Fruit fly (Drosophila melanogaster): ENCODE data around the gene Pi4KIIIalpha.

Gene Pi4KIIIalpha

DNA sequence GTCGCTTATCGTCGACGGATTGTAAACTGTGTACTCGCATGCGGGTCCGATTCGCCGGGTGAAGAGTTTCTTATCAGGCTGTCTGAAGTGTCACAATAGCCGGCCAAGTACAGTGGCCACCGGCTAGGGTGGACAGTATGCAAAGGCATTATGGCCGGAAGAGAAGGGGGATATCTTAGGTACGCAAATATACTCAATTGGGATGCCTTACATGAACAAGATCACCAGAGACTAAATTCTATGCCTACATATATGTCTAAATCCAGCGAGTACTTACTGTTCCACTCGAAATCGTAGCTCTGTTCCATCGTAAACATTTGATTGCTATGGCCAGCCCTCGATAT lies 30.9 kb upstream of the Pi4KIIIalpha start (continued):
- TF ChIP-seq Abd-B (GFP tag; optimal IDR thresholded peaks at IDR 0.05) (peak; percentile 82), Opbp (GFP tag; IDR thresholded peaks at IDR 0.05; ENCODE audit: partially characterized antibody) (no peak), CG4617 (GFP tag; optimal IDR thresholded peaks at IDR 0.05; ENCODE audit: borderline replicate concordance) (peak; percentile 63), Hr3 (GFP tag; optimal IDR thresholded peaks at IDR 0.05) (peak; percentile 84), Sry-δ (GFP tag; optimal IDR thresholded peaks at IDR 0.05) (peak; percentile 61), sob (GFP tag; IDR thresholded peaks at IDR 0.05) (peak; percentile 97), lola (GFP tag; optimal IDR thresholded peaks at IDR 0.05) (peak in 1 of 3 experiments; percentile 54), CG13424 (tag; optimal IDR thresholded peaks at IDR 0.05) (peak; percentile 86), CG2712 (tag; optimal IDR thresholded peaks at IDR 0.05) (peak; percentile 82), D19B (GFP tag; optimal IDR thresholded peaks at IDR 0.05) (peak; percentile 85), da (GFP tag; optimal IDR thresholded peaks at IDR 0.05) (peak; percentile 66), CG4424 (GFP tag; optimal IDR thresholded peaks at IDR 0.05) (peak; percentile 84), Sry-β (GFP tag; optimal IDR thresholded peaks at IDR 0.05) (no peak), CG31224 (GFP tag; IDR thresholded peaks at IDR 0.05) (peak; percentile 91), row (GFP tag; IDR thresholded peaks at IDR 0.05) (peak; percentile 97), ro (GFP tag; IDR thresholded peaks at IDR 0.05) (peak; percentile 71), cas (GFP tag; IDR thresholded peaks at IDR 0.05) (peak; percentile 88), NC2β (GFP tag; optimal IDR thresholded peaks at IDR 0.05) (peak; percentile 73), CG13894 (tag; optimal IDR thresholded peaks at IDR 0.05) (peak; percentile 83), trh (GFP tag; optimal IDR thresholded peaks at IDR 0.05) (peak; percentile 63), CG8388 (GFP tag; optimal IDR thresholded peaks at IDR 0.05) (no peak), CG1792 (GFP tag; optimal IDR thresholded peaks at IDR 0.05) (peak; percentile 89), H15 (GFP tag; IDR thresholded peaks at IDR 0.05) (peak; percentile 94), Lhr (GFP tag; optimal IDR thresholded peaks at IDR 0.05) (no peak), chm (GFP tag; IDR thresholded peaks at IDR 0.05) (peak; percentile 86; the same call in 1 of the 2 replicates), al (GFP tag; IDR thresholded peaks at IDR 0.05) (peak; percentile 91), CG8944 (GFP tag; optimal IDR thresholded peaks at IDR 0.05) (peak; percentile 91), dm (GFP tag; optimal IDR thresholded peaks at IDR 0.05) (peak; percentile 70), lab (GFP tag; optimal IDR thresholded peaks at IDR 0.05) (peak; percentile 97), Camta (GFP tag; optimal IDR thresholded peaks at IDR 0.05) (peak; percentile 86), CG15073 (GFP tag; optimal IDR thresholded peaks at IDR 0.05) (peak; percentile 60), CG2120 (GFP tag; optimal IDR thresholded peaks at IDR 0.05) (peak; percentile 97), lilli (GFP tag; optimal IDR thresholded peaks at IDR 0.05) (peak; percentile 96), Lpt (GFP tag; optimal IDR thresholded peaks at IDR 0.05) (no peak), E2f2 (GFP tag; IDR thresholded peaks at IDR 0.05) (peak; percentile 67), CG17829 (tag; optimal IDR thresholded peaks at IDR 0.05) (peak; percentile 82), slbo (GFP tag; IDR thresholded peaks at IDR 0.05) (peak; percentile 98), oc (tag; optimal IDR thresholded peaks at IDR 0.05) (no peak), Gug (GFP tag; IDR thresholded peaks at IDR 0.05) (peak; percentile 96), CG8290 (GFP tag; optimal IDR thresholded peaks at IDR 0.05) (peak; percentile 46), CG8290 (tag; optimal IDR thresholded peaks at IDR 0.05) (peak in 1 of 2 experiments; percentile 99), CG13296 (GFP tag; optimal IDR thresholded peaks at IDR 0.05) (peak; percentile 86), Meics (GFP tag; optimal IDR thresholded peaks at IDR 0.05) (peak; percentile 95), CG13775 (GFP tag; optimal IDR thresholded peaks at IDR 0.05) (peak; percentile 81), MTF-1 (GFP tag; optimal IDR thresholded peaks at IDR 0.05; ENCODE audit: borderline replicate concordance) (peak; percentile 74), ken (GFP tag; IDR thresholded peaks at IDR 0.05) (peak; percentile 91), Mes4 (GFP tag; optimal IDR thresholded peaks at IDR 0.05) (peak; percentile 64), ind (GFP tag; optimal IDR thresholded peaks at IDR 0.05) (peak; percentile 97), HLH54F (GFP tag; optimal IDR thresholded peaks at IDR 0.05) (peak; percentile 91), CG6689 (GFP tag; IDR thresholded peaks at IDR 0.05) (peak; percentile 94), D (optimal IDR thresholded peaks at IDR 0.05) (no peak), D (GFP tag; optimal IDR thresholded peaks at IDR 0.05) (peak; percentile 69)
